Worm (Caenorhabditis elegans): Measurements from ENCODE around the gene C33G3.4.

DNA sequence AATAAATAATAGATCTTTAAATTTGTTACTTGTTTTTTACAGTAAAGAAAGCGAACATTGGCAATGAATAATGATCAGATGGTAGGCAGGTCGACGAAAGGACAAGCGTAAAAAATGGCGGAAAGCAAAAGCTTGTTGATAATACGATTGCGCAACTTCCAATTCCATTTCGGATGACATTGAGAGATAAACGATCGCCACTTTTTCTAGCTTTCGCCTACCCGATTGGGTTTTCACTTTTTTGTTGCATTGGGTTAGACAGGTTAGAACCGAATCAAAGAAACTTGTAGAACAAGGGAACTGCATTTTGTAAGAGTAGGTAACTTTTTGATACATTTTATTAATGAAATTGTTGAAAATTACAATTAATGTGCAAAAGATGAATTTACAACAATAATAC, 1.4 kb upstream of the C33G3.4 start:
- TF ChIP-seq nhr-90 (tag; optimal IDR thresholded peaks at IDR 0.05; ENCODE audit: poor library complexity): no peak
- no peak for TF ChIP-seq unc-62 (GFP tag; optimal IDR thresholded peaks at IDR 0.05)
- no peak for TF ChIP-seq efl-1 (optimal IDR thresholded peaks at IDR 0.05)
- TF ChIP-seq efl-1 (GFP tag; optimal IDR thresholded peaks at IDR 0.05 in 1 of 2): no peak

Data from whole organism, L1 larva.